Fruit fly (Drosophila melanogaster) ovary, adult (tissue): ENCODE data around the gene mib2.

Experiments
- CG17801 ChIP-seq: fragments of 200-800 bp; optimal IDR thresholded peaks from 2 replicates; lab custom pipeline; 2019; ENCODE audit warnings: missing biosample characterization, mild to moderate bottlenecking, missing genetic modification characterization, moderate library complexity; ENCODE audit not compliant: partially characterized antibody

Gene mib2

DNA sequence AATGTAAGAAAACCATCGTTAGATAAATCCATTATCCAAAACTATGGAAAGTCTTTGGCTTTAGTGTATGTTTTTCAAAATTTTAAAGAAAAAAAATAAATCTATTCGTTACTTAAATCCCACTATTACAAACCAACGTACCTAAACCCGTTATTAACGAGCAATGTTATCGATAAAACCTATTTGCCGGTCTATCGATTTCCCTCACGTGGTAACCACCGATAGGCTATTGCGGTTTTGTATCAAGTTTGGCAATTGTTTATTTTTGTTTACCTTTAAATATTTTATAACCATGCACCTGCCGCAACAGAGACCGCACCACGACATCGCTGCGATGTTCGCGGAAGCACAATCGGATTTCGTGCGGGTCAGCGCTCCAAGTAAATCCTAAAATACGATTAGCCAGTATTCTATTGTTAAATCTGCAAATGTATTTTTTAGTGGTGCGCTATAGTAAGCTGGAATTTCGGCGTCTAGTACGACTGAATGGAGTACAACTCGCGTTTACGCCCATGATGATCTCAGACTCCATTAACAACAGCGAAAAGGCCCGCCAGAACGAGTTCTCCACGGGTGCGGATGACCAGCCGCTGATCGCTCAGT is 28.9 kb downstream of the mib2 start, which contains the start of gene Dus4:
Gene Dus4 (plus strand): TSS at position 206 of the 603 bp plus-strand sequence.
- TF ChIP-seq CG17801, result no peak

DNA sequence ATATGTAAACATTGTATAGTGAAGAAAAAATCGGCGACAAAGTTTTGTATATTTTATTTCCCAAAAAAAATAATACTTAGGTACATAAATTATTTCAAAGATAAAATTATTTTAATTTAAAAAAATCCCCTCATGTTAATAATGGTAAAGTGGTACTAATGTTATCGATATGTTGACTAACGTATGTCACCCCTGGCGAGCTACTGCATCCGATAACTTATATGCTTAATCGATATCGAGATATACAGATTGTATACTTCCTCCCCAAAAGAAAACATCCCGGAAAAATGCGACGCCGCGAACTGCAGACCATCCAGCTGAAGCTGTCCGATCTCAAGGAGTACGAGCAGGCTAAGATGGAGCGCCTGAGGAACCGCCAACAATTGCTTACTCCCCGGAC is 30.5 kb downstream of the mib2 start, which contains the start of gene CG17343:
Gene CG17343 (plus strand): TSS at position 224 of the 400 bp plus-strand sequence.
- peak; percentile 13 for TF ChIP-seq CG17801

DNA sequence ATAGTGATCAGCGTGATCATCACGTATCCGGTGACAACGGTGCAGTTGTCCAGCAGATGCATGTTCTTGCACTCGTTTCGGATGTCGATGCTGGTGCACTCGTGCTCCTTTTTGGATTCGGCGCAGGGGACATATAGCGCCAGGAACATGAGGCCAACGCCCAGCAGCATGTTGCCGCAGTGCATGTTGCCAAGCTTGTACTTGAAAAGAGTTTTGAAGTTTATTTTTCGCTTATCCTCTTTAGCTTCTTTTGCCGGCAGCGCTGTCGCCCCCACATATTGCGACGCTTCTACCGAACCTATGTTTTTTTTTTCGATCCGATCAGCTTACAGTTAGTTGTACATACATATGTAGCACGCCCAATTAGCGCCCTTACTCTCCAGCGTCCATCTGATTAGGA is 34.1 kb downstream of the mib2 start:
- TF ChIP-seq CG17801, result no peak

- TF ChIP-seq CG17801, result no peak
Observed at dm6 chr2L:19069548-19070145, 35.4 kb downstream of the mib2 start, which contains the start of gene CG10702. CG10702 (minus strand) TSS chr2L:19069851.

DNA sequence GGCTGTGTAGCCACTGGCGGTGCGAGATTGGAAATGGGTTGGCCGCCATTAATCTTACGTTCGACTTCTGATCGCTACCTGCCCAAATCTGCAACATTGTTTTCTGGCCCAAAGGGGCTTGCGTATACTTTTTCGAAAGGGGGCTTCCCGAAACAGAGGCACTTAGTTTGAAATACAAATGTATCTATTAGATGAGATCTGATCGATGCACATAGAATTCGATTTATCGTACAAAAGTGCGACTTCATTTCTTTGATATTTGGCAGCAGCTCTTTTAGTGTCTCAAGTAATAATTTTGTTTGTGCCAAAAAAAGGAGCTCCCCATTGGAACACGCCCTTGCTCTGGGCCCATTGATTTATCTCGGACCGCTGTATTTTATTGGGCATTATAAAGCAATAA is 37.5 kb downstream of the mib2 start:
- no peak for TF ChIP-seq CG17801

DNA sequence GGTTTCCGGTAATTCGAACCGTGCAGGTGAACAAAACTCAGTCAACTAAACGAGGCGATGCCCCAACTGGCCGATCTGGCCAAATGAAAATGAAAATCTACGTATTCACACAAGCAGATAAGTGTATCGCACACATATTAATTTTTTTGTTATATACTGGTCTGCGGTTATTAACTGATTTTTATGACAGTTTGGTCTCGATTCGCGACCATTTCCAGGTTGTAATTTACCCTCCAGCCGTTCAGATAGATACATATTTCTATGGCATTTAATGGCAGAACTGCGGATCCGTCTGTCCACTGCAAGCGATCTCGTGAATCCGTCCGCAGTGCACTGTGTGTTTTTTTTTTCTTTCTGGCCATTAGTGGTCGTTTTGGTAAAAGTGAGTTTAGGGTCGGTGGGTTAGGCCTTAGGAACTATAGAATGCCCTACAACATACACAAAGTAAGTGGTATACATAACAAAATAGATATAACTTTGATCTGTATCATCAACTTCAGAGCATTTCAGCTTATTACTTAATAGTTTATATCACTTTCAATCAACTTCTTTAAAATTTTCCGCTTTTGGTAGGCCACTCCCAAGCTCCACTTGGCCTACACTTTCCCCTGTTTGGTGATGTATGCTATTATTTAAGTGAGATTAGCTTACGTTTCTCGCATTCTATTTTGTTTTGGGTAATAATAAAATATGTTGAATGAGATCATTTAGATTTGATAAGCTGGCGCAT is 40.0 kb downstream of the mib2 start, which contains the start of gene CG17572:
Gene CG17572 (minus strand): TSS at position 51 of the 730 bp plus-strand sequence.
- no peak for TF ChIP-seq CG17801

DNA sequence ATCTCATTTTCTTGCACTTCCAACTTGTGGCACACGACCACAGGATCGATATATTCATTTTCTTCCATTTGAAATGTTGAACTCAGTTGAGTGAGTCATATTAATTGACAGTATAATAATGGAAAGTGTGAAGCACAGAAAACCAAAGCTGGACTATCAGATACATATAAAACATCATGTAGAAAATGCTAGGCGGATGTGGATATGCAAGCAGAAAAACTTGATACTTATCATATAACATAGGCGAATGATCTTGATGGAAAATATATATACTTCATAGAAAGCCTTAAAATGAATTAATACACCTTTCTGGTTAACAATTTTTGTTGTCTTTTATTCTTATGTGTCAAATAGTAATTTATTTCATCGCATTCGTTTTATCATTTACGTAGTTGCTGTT is 44.7 kb downstream of the mib2 start, which contains the start of gene CG10700:
Gene CG10700 (minus strand): TSS at position 101 of the 400 bp plus-strand sequence.
- TF ChIP-seq CG17801, result no peak

DNA sequence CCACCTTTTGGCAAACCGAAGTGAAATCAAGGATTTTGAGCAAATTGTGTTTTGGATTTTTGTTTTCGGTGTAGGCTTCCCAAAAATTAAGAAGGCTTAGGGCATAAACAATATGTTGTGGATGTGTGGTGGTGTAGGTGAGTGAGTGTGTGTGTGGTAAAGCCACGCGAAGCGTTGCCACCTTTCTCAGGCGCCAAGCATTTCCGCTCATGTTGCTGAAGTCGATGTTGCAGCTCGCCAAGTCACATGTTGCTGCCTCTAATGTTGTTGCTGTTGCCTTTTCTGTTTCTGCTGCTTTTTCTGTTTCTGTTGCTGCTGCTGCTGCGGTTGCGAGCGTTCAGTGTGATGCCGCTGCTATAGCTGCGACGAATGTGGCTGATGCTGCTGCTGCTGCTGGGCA is 45.5 kb downstream of the mib2 start:
- TF ChIP-seq CG17801, result no peak

DNA sequence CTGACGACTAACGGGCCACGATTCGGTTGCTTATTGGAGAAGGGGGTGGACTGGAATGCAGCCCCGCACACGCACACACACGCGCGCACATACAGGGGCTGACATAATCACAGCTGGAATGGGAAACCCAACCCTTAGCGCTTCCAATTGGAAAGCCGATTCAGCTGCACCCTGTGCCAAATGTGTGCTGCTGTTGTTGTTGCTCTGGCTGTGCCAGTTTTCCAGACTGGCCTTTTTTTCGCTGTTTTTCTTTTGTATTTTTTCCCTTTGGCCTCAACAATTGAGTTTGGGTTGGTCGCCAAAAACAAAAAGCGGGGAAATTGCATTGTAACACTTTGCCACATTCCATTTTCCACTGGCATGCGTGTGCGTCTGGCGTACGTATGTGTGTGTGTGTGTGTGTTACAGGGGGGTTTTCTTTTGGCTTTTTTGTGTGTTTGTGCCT is 49.1 kb downstream of the mib2 start:
- TF ChIP-seq CG17801, result no peak

DNA sequence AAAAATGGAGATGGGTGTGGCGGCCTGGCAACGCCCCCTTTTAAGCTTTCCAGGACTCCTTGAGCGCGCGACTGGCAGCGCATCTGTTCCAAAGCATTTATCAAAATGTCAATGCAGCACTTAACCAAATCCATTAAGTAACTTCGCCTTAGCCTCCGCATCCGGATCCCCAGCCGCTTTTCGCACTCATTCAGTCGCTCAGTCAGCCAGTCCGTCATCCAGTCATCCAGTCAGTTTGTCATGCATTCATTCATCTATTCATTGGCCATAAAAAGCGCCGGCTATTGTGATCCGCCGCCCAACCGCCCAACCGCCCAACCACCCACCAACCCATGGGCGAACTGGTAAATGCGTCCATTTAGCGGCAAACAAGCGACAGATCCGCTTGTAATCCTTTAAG is 54.7 kb downstream of the mib2 start:
- no peak for TF ChIP-seq CG17801

DNA sequence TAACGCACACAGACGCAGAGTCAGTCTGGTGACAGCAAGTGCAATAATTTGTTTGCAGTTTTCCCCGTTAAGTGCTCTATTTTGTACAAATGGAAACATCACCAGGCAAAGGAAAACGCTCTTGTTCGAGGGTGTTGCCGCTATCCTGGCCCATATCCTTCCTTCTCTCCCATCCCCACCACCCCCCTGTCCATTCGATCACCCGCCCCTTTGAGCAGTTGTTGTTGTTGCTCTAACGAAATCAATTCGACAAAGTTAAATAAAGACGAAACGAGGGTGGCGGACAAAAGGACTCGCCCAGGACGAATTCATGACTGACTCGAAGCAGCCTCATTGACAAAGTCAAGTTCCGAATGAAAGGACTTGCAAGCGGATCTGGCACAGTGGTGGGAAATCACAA is 55.1 kb downstream of the mib2 start:
- no peak for TF ChIP-seq CG17801
